Worm (Caenorhabditis elegans): ENCODE results near the gene T01H10.11.

ce11 chrX:12172482-12173134 is 49.4 kb downstream of the T01H10.11 start:
- no peak for TF ChIP-seq him-1 (tag; optimal IDR thresholded peaks at IDR 0.05)
- TF ChIP-seq W03F9.2 (tag; optimal IDR thresholded peaks at IDR 0.05): no peak
- no peak for TF ChIP-seq dao-5 (tag; optimal IDR thresholded peaks at IDR 0.05)
